Fruit fly (Drosophila melanogaster) Kc167 (cell line): ENCODE results near the gene CG13392.

ENCODE experiments used
- Myc ChIP-seq: fragments of >200 bp; optimal IDR thresholded peaks from 2 replicates; lab custom pipeline; 2017; ENCODE audit warnings: missing external identifiers
- Sin3A ChIP-seq: fragments of >200 bp; optimal IDR thresholded peaks from 2 replicates; lab custom pipeline; 2018; ENCODE audit warnings: missing external identifiers
- h ChIP-seq: fragments of >200 bp; optimal IDR thresholded peaks from 3 replicates; lab custom pipeline; 2018; ENCODE audit warnings: missing external identifiers
- insv ChIP-seq: fragments of >200 bp; optimal IDR thresholded peaks from 3 replicates; lab custom pipeline; 2018; ENCODE audit warnings: missing external identifiers
- psq ChIP-seq: fragments of >200 bp; optimal IDR thresholded peaks from 2 replicates; lab custom pipeline; 2017; ENCODE audit warnings: missing external identifiers
- ttk ChIP-seq: sonication (Bioruptor generic); optimal IDR thresholded peaks from 2 replicates; lab custom pipeline; 2017; ENCODE audit warnings: missing external identifiers

Gene CG13392

dm6 chr2L:8376717-8377116 lies 5.9 kb downstream of the CG13392 start, which contains the start of the genes CG13390 and CG17294:
CG13390 (minus strand) TSS chr2L:8376797.
CG17294 (plus strand) TSS chr2L:8377035.
- TF ChIP-seq insv (lab: Kevin White, UChicago) (no peak), psq (lab: Kevin White, UChicago) (no peak), Myc (no peak), h (no peak), Sin3A (lab: Kevin White, UChicago) (no peak)

DNA sequence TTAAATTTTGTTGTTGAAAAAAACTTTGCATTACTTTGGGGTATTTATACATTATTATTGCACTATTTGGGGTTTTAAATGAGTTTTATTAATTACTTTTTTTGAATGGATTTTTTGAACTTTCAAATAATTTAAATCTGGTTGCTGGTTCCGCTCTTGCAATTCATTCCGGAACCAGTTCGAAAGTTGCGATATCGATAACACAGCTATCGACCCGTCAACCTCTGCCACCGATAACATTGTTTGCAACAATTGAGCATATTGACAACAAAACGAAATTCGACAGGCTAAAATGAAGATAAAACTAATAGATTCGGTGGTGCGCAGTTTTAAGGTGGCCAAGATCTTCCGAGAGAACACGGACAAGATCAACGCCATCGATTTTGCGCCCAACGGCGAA lies 8.4 kb downstream of the CG13392 start, which contains the start of gene Wdr82:
TSS of gene Wdr82 (plus strand) at position 227 of the 400 bp plus-strand sequence.
- TF ChIP-seq Sin3A (lab: Kevin White, UChicago) (no peak), h (no peak), psq (lab: Kevin White, UChicago) (no peak), insv (lab: Kevin White, UChicago) (no peak), ttk (lab: Kevin White, UChicago) (no peak), Myc (no peak)

dm6 chr2L:8372248-8372647 lies 10.4 kb downstream of the CG13392 start:
- no peak for TF ChIP-seq h
- TF ChIP-seq insv (lab: Kevin White, UChicago), result no peak
- no peak for TF ChIP-seq ttk (lab: Kevin White, UChicago)
- TF ChIP-seq Myc, result no peak
- TF ChIP-seq psq (lab: Kevin White, UChicago), result no peak
- no peak for TF ChIP-seq Sin3A (lab: Kevin White, UChicago)

DNA sequence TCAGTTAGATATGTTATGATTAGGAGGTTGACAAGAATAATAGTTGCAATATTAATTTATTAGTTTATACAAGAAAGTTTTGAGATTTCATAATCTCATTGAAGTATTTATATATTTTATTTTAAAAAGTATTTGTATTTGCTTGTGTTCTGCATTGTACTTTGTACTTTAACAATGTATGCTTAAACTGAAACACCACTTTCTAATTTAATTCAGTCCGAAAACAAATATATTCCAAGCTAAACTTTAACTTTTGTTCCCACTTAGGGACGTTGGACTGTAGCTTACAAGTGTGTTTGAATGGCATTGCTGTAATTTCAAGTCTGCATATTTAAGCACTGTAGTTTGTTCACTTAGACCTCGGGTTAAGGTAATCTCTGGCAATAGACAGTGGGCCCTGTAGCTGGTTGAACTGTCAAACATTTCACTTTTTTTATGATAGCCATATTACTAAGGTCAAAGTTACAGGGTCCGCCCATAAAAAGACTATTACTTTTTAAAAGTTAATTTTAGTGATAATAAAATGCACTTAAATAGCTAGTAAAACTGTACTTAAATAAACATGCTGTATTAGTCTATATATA lies 11.2 kb downstream of the CG13392 start:
- no peak for TF ChIP-seq Sin3A (lab: Kevin White, UChicago)
- TF ChIP-seq psq (lab: Kevin White, UChicago), result no peak
- TF ChIP-seq insv (lab: Kevin White, UChicago), result no peak
- no peak for TF ChIP-seq ttk (lab: Kevin White, UChicago)
- TF ChIP-seq h, result no peak
- no peak for TF ChIP-seq Myc

- TF ChIP-seq ttk (lab: Kevin White, UChicago), result no peak
- no peak for TF ChIP-seq insv (lab: Kevin White, UChicago)
- TF ChIP-seq Myc, result no peak
- no peak for TF ChIP-seq psq (lab: Kevin White, UChicago)
- TF ChIP-seq Sin3A (lab: Kevin White, UChicago), result no peak
- TF ChIP-seq h, result no peak
Observed at dm6 chr2L:8370364-8371326, 12.0 kb downstream of the CG13392 start, which contains the start of gene CG17292. CG17292 (plus strand) TSS chr2L:8370454.

- TF ChIP-seq ttk (lab: Kevin White, UChicago), result no peak
- no peak for TF ChIP-seq Sin3A (lab: Kevin White, UChicago)
- no peak for TF ChIP-seq insv (lab: Kevin White, UChicago)
- TF ChIP-seq h, result no peak
- TF ChIP-seq psq (lab: Kevin White, UChicago), result no peak
- no peak for TF ChIP-seq Myc
Observed at dm6 chr2L:8365701-8366643, 16.6 kb downstream of the CG13392 start, which contains the start of gene Pp2A-29B. Pp2A-29B (plus strand) TSS chr2L:8366038.

DNA sequence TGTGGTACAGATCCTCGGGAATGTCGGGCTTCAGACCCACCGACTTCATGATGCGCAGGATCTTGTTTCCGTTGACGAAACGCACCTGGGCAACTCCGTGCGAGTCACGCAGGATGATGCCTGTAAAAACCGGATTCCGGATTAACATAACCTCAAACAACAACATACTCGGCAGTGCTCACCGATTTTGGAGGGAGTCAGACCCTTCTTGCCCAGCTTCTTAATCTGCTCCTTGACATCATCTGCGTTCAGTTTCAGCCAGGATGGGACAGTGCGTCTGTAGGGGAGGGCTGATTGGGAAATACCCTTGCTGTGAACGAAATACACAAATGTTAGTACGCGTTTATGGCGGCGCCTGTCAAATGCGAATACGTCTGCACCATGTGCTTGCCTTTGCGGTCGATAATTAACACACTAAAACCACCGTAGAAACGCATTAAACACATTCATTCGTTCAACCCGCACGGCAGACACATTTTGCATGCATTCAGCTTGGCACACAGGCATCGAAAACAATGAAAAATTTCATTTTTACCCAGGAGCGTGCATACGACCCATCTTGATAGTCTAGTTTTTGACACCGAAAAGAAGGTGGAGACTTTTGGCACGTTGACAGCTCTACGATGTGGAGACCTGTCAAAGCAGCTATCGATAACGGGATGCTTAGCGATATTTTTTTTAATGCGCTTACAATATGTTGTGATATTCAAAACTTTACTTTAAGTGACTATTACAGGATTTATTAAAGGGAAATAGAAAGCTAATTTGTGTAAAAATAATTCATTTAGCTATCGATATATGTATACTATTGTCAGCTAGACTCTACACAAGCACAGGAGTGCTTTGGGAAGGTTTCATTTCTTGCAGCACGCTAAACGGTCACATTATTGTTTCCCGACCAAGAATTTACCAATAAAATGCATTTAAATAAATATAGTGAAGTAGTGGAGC lies 18.3 kb downstream of the CG13392 start, which contains the start of the genes RpS13 and CSN8:
TSS of gene RpS13 (minus strand) at position 657 of the 951 bp plus-strand sequence.
TSS of gene CSN8 (plus strand) at position 850 of the 951 bp plus-strand sequence.
- TF ChIP-seq insv (lab: Kevin White, UChicago) (no peak), ttk (lab: Kevin White, UChicago) (no peak), h (no peak), psq (lab: Kevin White, UChicago) (no peak), Sin3A (lab: Kevin White, UChicago) (no peak), Myc (no peak)

dm6 chr2L:8362955-8363285 lies 19.7 kb downstream of the CG13392 start:
- no peak for TF ChIP-seq Sin3A (lab: Kevin White, UChicago)
- no peak for TF ChIP-seq psq (lab: Kevin White, UChicago)
- TF ChIP-seq ttk (lab: Kevin White, UChicago), result no peak
- TF ChIP-seq Myc, result no peak
- TF ChIP-seq insv (lab: Kevin White, UChicago), result no peak
- no peak for TF ChIP-seq h

DNA sequence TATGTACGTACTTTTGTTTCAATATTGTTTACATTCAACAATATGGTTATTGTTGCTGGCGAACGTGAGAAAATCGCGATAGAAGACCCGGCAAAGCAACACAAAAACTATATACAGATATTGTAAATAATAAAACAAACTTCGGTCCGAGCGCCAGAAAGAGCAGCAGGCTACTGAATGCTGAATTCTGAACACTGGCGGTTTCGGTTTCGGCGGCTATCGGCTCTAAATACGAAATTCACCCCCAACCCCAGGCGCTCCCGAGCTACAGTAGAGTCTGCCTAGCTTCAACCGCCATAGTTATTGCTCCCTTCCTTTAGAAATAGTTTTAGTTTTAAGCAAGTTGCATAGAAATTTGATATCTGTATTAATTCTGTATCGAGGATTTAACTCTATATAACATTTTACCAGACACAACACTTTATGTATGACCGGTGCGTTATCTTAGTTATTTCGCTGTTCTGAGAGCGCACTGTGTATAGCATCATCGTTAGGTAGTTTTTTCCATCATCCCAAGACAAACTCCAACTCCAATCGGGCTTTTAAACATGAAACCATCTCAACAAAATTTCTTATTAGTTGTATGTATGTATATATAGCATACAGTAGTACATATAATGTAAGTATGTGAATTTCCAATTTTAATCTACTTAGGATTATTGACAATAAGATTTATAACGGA lies 20.2 kb downstream of the CG13392 start, which contains the start of gene CG7627:
TSS of gene CG7627 (minus strand) at position 197 of the 682 bp plus-strand sequence.
- no peak for TF ChIP-seq ttk (lab: Kevin White, UChicago)
- no peak for TF ChIP-seq insv (lab: Kevin White, UChicago)
- TF ChIP-seq psq (lab: Kevin White, UChicago), result no peak
- TF ChIP-seq Myc, result no peak
- TF ChIP-seq h, result no peak
- TF ChIP-seq Sin3A (lab: Kevin White, UChicago), result no peak
